Worm (Caenorhabditis elegans): ENCODE data around the gene C33E10.1.

DNA sequence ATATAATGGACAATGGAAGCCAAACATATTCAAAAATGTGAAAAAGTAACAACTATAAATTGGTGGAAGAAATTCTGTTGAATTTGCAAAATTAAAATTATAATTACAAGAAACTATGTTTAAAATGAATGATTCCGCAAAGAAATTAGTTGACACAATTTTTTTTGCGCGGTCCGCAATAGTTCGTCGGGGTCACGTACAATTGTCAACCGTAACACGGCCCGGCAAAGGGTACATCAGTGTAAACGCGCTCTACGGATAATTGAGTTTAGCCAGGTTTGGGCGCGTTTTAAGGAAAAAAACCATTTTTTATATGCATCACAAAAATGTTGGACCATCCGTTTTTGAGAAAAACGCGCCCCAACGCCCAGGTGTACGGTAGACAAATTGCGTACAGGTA is 7.6 kb upstream of the C33E10.1 start:
- TF ChIP-seq K11D2.4 (GFP tag; IDR thresholded peaks at IDR 0.05) (no peak), ceh-91 (GFP tag; IDR thresholded peaks at IDR 0.05) (no peak), mxl-1 (tag; optimal IDR thresholded peaks at IDR 0.05) (no peak), tbp1 (GFP tag; optimal IDR thresholded peaks at IDR 0.05) (no peak), D2030.7 (GFP tag; IDR thresholded peaks at IDR 0.05) (no peak), ama-1 (optimal IDR thresholded peaks at IDR 0.05) (no peak), ama-1 (GFP tag; optimal IDR thresholded peaks at IDR 0.05) (no peak), hlh-12 (tag; optimal IDR thresholded peaks at IDR 0.05) (no peak), dpl-1 (GFP tag; optimal IDR thresholded peaks at IDR 0.05) (no peak), ztf-22 (GFP tag; optimal IDR thresholded peaks at IDR 0.05) (no peak), sea-2 (GFP tag; IDR thresholded peaks at IDR 0.05) (no peak)

All from whole organism, young adult.